Worm (Caenorhabditis elegans): Measurements from ENCODE around the gene cutl-18.
A peak's percentile ranks its signal among the peaks of the same experiment; 100 is the strongest.

Gene cutl-18

ce11 chrV:11341913-11342312 is 25.2 kb upstream of the cutl-18 start, which contains the start of gene T02E9.5:
T02E9.5 (plus strand) TSS chrV:11342233.
- TF ChIP-seq nhr-237 (tag; optimal IDR thresholded peaks at IDR 0.05): no peak
- no peak for TF ChIP-seq nhr-71 (tag; optimal IDR thresholded peaks at IDR 0.05)
- TF ChIP-seq efl-3 (GFP tag; optimal IDR thresholded peaks at IDR 0.05): no peak
- TF ChIP-seq lin-14 (GFP tag; optimal IDR thresholded peaks at IDR 0.05): peak; percentile 66
- TF ChIP-seq skn-1 (tag; optimal IDR thresholded peaks at IDR 0.05): no peak
- TF ChIP-seq unc-86 (tag; optimal IDR thresholded peaks at IDR 0.05): peak; percentile 31
- peak in 1 of 2 experiments; percentile 2 for TF ChIP-seq lsy-2 (tag; optimal IDR thresholded peaks at IDR 0.05)
- peak; percentile 8 for TF ChIP-seq ces-1 (GFP tag; optimal IDR thresholded peaks at IDR 0.05)

ce11 chrV:11341130-11341675 is 24.5 kb upstream of the cutl-18 start:
- peak; percentile 90 for TF ChIP-seq fkh-10 (GFP tag; optimal IDR thresholded peaks at IDR 0.05)
- TF ChIP-seq ces-1 (GFP tag; optimal IDR thresholded peaks at IDR 0.05): peak; percentile 63
- TF ChIP-seq lin-14 (GFP tag; optimal IDR thresholded peaks at IDR 0.05): peak; percentile 77
- TF ChIP-seq snpc-4 (tag; optimal IDR thresholded peaks at IDR 0.05): no peak
- TF ChIP-seq tbx-2 (tag; optimal IDR thresholded peaks at IDR 0.05): peak; percentile 5
- TF ChIP-seq C34B4.2 (tag; optimal IDR thresholded peaks at IDR 0.05): no peak
- peak; percentile 29 to 48 (median 34) for TF ChIP-seq ceh-82 (tag; optimal IDR thresholded peaks at IDR 0.05)

- peak in 1 of 3 experiments; percentile 21 for TF ChIP-seq ceh-82 (tag; optimal IDR thresholded peaks at IDR 0.05)
- TF ChIP-seq xbp-1 (tag; optimal IDR thresholded peaks at IDR 0.05): no peak
- TF ChIP-seq lin-14 (GFP tag; optimal IDR thresholded peaks at IDR 0.05): peak; percentile 25
- TF ChIP-seq fkh-10 (GFP tag; optimal IDR thresholded peaks at IDR 0.05): peak; percentile 58
These were observed 20.2 kb upstream of the cutl-18 start for ce11 chrV:11336877-11337276.

- TF ChIP-seq nhr-84 (tag; optimal IDR thresholded peaks at IDR 0.05) (no peak), nhr-28 (tag; optimal IDR thresholded peaks at IDR 0.05) (no peak), fkh-10 (GFP tag; optimal IDR thresholded peaks at IDR 0.05) (no peak), egl-27 (tag; optimal IDR thresholded peaks at IDR 0.05) (no peak), mab-9 (GFP tag; IDR thresholded peaks at IDR 0.05) (no peak), fkh-8 (tag; optimal IDR thresholded peaks at IDR 0.05) (no peak), ceh-88 (GFP tag; IDR thresholded peaks at IDR 0.05) (no peak), lin-39 (tag; optimal IDR thresholded peaks at IDR 0.05) (no peak), snu-23 (GFP tag; optimal IDR thresholded peaks at IDR 0.05) (no peak), C34B4.2 (tag; optimal IDR thresholded peaks at IDR 0.05) (no peak), unc-98 (GFP tag; IDR thresholded peaks at IDR 0.05) (no peak), isw-1 (GFP tag; IDR thresholded peaks at IDR 0.05) (no peak), xbp-1 (tag; optimal IDR thresholded peaks at IDR 0.05) (no peak), lin-15B (tag; optimal IDR thresholded peaks at IDR 0.05) (no peak), hlh-4 (tag; optimal IDR thresholded peaks at IDR 0.05) (no peak), jun-1 (tag; optimal IDR thresholded peaks at IDR 0.05) (no peak), zip-4 (GFP tag; optimal IDR thresholded peaks at IDR 0.05) (no peak), mef-2 (tag; optimal IDR thresholded peaks at IDR 0.05) (no peak), zag-1 (tag; optimal IDR thresholded peaks at IDR 0.05) (no peak), unc-30 (tag; optimal IDR thresholded peaks at IDR 0.05) (no peak)
These were observed 19.2 kb upstream of the cutl-18 start for ce11 chrV:11335757-11336418.

ce11 chrV:11334193-11334592 is 17.5 kb upstream of the cutl-18 start, which contains the start of gene T02E9.6:
T02E9.6 (minus strand) TSS chrV:11334293.
- no peak for TF ChIP-seq ets-5 (GFP tag; IDR thresholded peaks at IDR 0.05)
- no peak for TF ChIP-seq efl-1 (optimal IDR thresholded peaks at IDR 0.05)
- TF ChIP-seq efl-1 (GFP tag; optimal IDR thresholded peaks at IDR 0.05 in 1 of 2): peak in 1 of 2 experiments; percentile 62
- TF ChIP-seq rnt-1 (tag; optimal IDR thresholded peaks at IDR 0.05): no peak
